Worm (Caenorhabditis elegans) whole organism, L4/young adult: Measurements from ENCODE around the gene clec-49.
"Not testable (repeated sequence)": the region's sequence is repeated elsewhere in the genome, so short reads cannot be mapped to it uniquely, and the experiment has no call there.

Experiments
- W03F9.2 ChIP-seq: fragments of 150-350 bp; optimal IDR thresholded peaks from 2 replicates; lab custom pipeline; 2014; ENCODE audit warnings: missing biosample characterization, missing genetic modification characterization
- dao-5 ChIP-seq: sonication (generic microtip); optimal IDR thresholded peaks from 2 replicates; lab custom pipeline; 2016; ENCODE audit warnings: missing genotype, missing genetic modification characterization, moderate library complexity, missing compliant biosample characterization
- him-1 ChIP-seq: sonication (generic microtip); optimal IDR thresholded peaks from 2 replicates; lab custom pipeline; 2016; ENCODE audit warnings: missing genotype, missing genetic modification reagents, missing genetic modification characterization, missing compliant biosample characterization

The clec-49 gene

DNA sequence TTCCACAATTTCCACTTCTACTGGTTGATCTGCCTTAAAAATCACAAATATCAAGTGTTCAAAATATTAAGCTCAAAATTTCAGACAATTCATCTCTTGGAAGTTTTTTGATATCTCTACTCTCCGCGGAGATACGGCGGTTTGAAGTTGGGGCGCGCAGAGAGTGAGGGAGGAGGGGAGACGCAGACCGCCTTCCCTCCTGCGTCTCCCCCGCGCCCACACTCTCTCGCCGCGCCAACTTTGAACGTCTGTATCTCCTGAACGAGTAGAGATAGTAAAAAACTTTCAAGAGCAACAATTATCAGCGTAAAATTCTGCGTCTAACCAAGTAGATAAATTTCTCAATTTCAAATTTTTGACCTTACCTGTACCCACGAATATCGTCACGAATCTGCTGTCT, 23.0 kb downstream of the clec-49 start:
- no peak for TF ChIP-seq dao-5 (tag; lab: Kevin White, UChicago)
- no peak for TF ChIP-seq W03F9.2
- no peak for TF ChIP-seq him-1 (tag; lab: Kevin White, UChicago)

DNA sequence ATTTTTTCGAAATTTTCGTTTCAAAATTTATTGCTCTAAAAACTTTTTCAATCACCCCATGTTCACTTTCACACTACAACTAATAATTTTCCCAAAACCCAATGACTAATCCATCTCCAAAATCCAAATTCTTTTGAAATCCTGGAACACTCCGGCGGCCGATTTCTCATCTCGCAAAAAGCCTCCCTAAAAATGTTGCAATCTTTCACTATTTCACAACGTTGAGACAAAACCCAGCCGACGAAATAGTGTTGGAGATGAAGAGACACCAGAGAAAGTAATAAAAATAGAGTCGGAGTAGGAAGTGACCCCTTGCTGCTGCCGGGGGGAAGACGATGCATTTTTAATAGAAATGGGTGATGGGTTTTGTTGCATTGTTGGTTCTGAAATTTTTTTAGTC, 26.4 kb downstream of the clec-49 start:
- TF ChIP-seq dao-5 (tag; lab: Kevin White, UChicago) (no peak), W03F9.2 (no peak), him-1 (tag; lab: Kevin White, UChicago) (no peak)

ce11 chrV:19722881-19723280, 28.1 kb downstream of the clec-49 start:
- TF ChIP-seq dao-5 (tag; lab: Kevin White, UChicago) (no peak), W03F9.2 (no peak), him-1 (tag; lab: Kevin White, UChicago) (no peak)

ce11 chrV:19719253-19719652, 31.8 kb downstream of the clec-49 start, which contains the start of gene Y116F11A.6:
TSS of gene Y116F11A.6 (plus strand) at chrV:19719553.
- TF ChIP-seq dao-5 (tag; lab: Kevin White, UChicago) (no peak), W03F9.2 (no peak), him-1 (tag; lab: Kevin White, UChicago) (no peak)

ce11 chrV:19718660-19719059, 32.4 kb downstream of the clec-49 start:
- TF ChIP-seq him-1 (tag; lab: Kevin White, UChicago) (no peak), dao-5 (tag; lab: Kevin White, UChicago) (no peak), W03F9.2 (no peak)

ce11 chrV:19717933-19718332, 33.1 kb downstream of the clec-49 start:
- no peak for TF ChIP-seq dao-5 (tag; lab: Kevin White, UChicago)
- no peak for TF ChIP-seq him-1 (tag; lab: Kevin White, UChicago)
- no peak for TF ChIP-seq W03F9.2

DNA sequence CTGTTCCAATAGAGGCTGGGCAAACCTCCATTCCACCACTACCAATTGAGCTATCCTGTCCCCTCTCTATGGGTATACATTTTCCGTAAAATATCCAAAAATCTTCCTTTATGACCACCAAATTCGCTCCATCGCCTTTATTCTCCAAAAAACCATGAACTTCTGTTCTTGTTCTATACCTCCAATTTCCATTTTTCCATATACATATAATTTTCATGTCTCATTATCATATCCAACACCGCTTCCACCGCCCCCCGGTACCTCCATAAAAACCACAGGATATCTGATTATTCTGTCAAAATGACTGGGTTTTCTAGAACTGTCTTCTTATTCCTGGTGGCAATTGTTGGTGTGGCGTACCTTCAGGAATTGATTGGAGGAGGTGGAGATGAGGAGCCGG, 35.2 kb downstream of the clec-49 start, which contains the start of gene Y43F8C.17:
TSS of gene Y43F8C.17 (plus strand) at position 301 of the 400 bp plus-strand sequence.
- no peak for TF ChIP-seq him-1 (tag; lab: Kevin White, UChicago)
- TF ChIP-seq dao-5 (tag; lab: Kevin White, UChicago) = no peak
- no peak for TF ChIP-seq W03F9.2

ce11 chrV:19715419-19715818, 35.6 kb downstream of the clec-49 start, which contains the start of gene Y43F8C.16:
TSS of gene Y43F8C.16 (minus strand) at chrV:19715519.
- TF ChIP-seq dao-5 (tag; lab: Kevin White, UChicago) (no peak), W03F9.2 (no peak), him-1 (tag; lab: Kevin White, UChicago) (no peak)

DNA sequence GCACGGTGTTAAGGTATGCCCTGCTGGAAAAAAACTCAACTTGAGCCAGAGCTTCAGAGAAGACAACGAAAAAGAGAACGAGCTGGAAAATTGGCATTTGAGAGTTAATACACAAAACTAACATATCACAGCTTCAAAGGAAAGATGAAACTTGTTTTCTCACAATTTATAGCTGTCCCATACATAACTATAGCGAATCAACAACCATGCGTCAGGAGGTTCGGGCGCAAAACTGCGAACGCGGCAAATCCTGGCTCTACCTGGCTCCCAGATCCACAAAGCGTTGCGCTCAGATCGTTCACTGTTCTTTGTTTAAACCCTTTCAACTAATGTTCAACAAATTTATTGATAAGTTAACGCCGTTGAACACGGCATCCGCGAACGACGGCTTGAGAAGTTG, 39.4 kb downstream of the clec-49 start, which contains the start of gene Y43F8C.23:
TSS of gene Y43F8C.23 (minus strand) at position 101 of the 400 bp plus-strand sequence.
- TF ChIP-seq him-1 (tag; lab: Kevin White, UChicago); dao-5 (tag; lab: Kevin White, UChicago); W03F9.2: not testable (repeated sequence)

ce11 chrV:19710514-19710913, 40.5 kb downstream of the clec-49 start, which contains the start of gene Y43F8C.15:
TSS of gene Y43F8C.15 (minus strand) at chrV:19710614.
- TF ChIP-seq W03F9.2; him-1 (tag; lab: Kevin White, UChicago); dao-5 (tag; lab: Kevin White, UChicago): not testable (repeated sequence)

DNA sequence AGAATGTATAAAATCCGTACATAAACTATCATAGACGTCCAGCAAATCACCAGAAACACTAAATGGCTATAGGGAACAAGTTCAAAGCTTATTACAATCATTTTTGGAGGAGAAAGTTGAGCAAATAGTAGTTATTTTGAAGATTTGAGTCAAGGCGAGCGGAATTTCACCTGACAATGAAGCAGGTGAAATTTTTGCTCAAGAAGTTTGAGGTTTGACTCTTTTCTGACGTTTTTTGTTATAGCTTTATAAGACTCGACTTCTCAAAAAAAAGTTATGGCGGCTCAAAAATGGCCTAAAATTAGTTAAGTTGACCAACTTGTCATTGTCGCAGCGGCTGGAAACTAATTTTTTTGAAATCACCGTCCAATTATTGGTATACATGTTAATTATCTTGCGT, 42.2 kb downstream of the clec-49 start, which contains the start of gene srv-3:
TSS of gene srv-3 (minus strand) at position 101 of the 400 bp plus-strand sequence.
- TF ChIP-seq dao-5 (tag; lab: Kevin White, UChicago) (no peak), him-1 (tag; lab: Kevin White, UChicago) (no peak), W03F9.2 (no peak)
